Fruit fly (Drosophila melanogaster) whole organism, adult: ENCODE measurements around the gene BORCS5.

Experiments used
- CG11617 ChIP-seq: fragments of 200-800 bp; sonication (Bioruptor generic); optimal IDR thresholded peaks from 2 replicates; lab custom pipeline; 2017; ENCODE audit warnings: mild to moderate bottlenecking, missing biosample characterization, missing genetic modification reagents, missing genetic modification characterization
- CG12768 ChIP-seq: fragments of 200-800 bp; sonication (Bioruptor generic); optimal IDR thresholded peaks from 2 replicates; lab custom pipeline; 2017; ENCODE audit warnings: missing biosample characterization, missing genetic modification characterization, mild to moderate bottlenecking, moderate library complexity, missing genetic modification reagents
- CG14711 ChIP-seq: fragments of 200-800 bp; sonication (Bioruptor generic); optimal IDR thresholded peaks from 2 replicates; lab custom pipeline; 2018; ENCODE audit warnings: missing biosample characterization, mild to moderate bottlenecking, missing genetic modification characterization, moderate library complexity
- CG1620 ChIP-seq: fragments of 200-800 bp; sonication (Bioruptor generic); optimal IDR thresholded peaks from 2 replicates; lab custom pipeline; 2016; ENCODE audit warnings: missing biosample characterization, missing genetic modification characterization
- CG33017 ChIP-seq: fragments of 200-800 bp; sonication (Bioruptor generic); optimal IDR thresholded peaks from 2 replicates; lab custom pipeline; 2018; ENCODE audit warnings: missing biosample characterization, mild to moderate bottlenecking, missing genetic modification characterization, moderate library complexity
- CG5204 ChIP-seq: fragments of 200-800 bp; sonication (Bioruptor generic); optimal IDR thresholded peaks from 2 replicates; lab custom pipeline; 2016; ENCODE audit warnings: missing biosample characterization, missing genetic modification characterization
- CG7045 ChIP-seq: fragments of 200-800 bp; sonication (Bioruptor generic); optimal IDR thresholded peaks from 2 replicates; lab custom pipeline; 2017; ENCODE audit warnings: missing biosample characterization, mild to moderate bottlenecking, missing genetic modification characterization
- CG7101 ChIP-seq: fragments of 200-800 bp; sonication (Bioruptor generic); optimal IDR thresholded peaks from 2 replicates; lab custom pipeline; 2018; ENCODE audit warnings: missing biosample characterization, mild to moderate bottlenecking, missing genetic modification characterization, moderate library complexity
- Clk ChIP-seq: fragments of 200-800 bp; sonication (Bioruptor generic); optimal IDR thresholded peaks from 2 replicates; lab custom pipeline; 2017; ENCODE audit warnings: missing biosample characterization, missing genetic modification characterization
- Crg-1 ChIP-seq: fragments of 200-800 bp; sonication (Bioruptor generic); optimal IDR thresholded peaks from 2 replicates; lab custom pipeline; 2016; ENCODE audit warnings: missing biosample characterization, missing genetic modification characterization
- Hr96 ChIP-seq: fragments of 200-800 bp; sonication (Bioruptor generic); optimal IDR thresholded peaks from 2 replicates; lab custom pipeline; 2016; ENCODE audit warnings: missing biosample characterization, missing genetic modification characterization
- Mnt ChIP-seq: fragments of 200-800 bp; sonication (Bioruptor generic); optimal IDR thresholded peaks from 2 replicates; lab custom pipeline; 2016; ENCODE audit warnings: missing biosample characterization, mild to moderate bottlenecking, missing genetic modification characterization
- bab1 ChIP-seq: fragments of 200-800 bp; sonication (Bioruptor generic); optimal IDR thresholded peaks from 3 replicates; lab custom pipeline; 2019; ENCODE audit warnings: missing biosample characterization, mild to moderate bottlenecking, missing genetic modification characterization, moderate library complexity
- cic ChIP-seq: fragments of 200-800 bp; sonication (Bioruptor generic); optimal IDR thresholded peaks from 2 replicates; lab custom pipeline; 2017; ENCODE audit warnings: missing biosample characterization, mild to moderate bottlenecking, missing genetic modification characterization, moderate library complexity
- cnc ChIP-seq, 2 experiments: fragments of >200 bp; optimal IDR thresholded peaks; 2 replicates each; lab custom pipeline; 2017
- kay ChIP-seq: fragments of 200-800 bp; sonication (Bioruptor generic); peaks from one replicate; lab custom pipeline; 2016; ENCODE audit warnings: missing biosample characterization, missing genetic modification characterization, borderline replicate concordance
- ovo ChIP-seq: fragments of 200-800 bp; sonication (Bioruptor generic); optimal IDR thresholded peaks from 2 replicates; lab custom pipeline; 2016; ENCODE audit warnings: missing biosample characterization, missing genetic modification characterization
- pad ChIP-seq: fragments of 200-800 bp; sonication (Bioruptor generic); optimal IDR thresholded peaks from 3 replicates; lab custom pipeline; 2017; ENCODE audit warnings: missing biosample characterization, missing genetic modification characterization, mild to moderate bottlenecking, moderate library complexity, missing genetic modification reagents
- tj ChIP-seq: fragments of 200-800 bp; sonication (Bioruptor generic); optimal IDR thresholded peaks from 3 replicates; lab custom pipeline; 2017; ENCODE audit warnings: missing biosample characterization, mild to moderate bottlenecking, missing genetic modification characterization, moderate library complexity
- toe ChIP-seq: fragments of 200-800 bp; sonication (Bioruptor generic); optimal IDR thresholded peaks from 2 replicates; lab custom pipeline; 2016; ENCODE audit warnings: missing biosample characterization, missing genetic modification characterization

Gene BORCS5

dm6 chrX:11885356-11885755, 12.8 kb upstream of the BORCS5 start:
- TF ChIP-seq cic (GFP tag; lab: Kevin White, UChicago): no peak
- TF ChIP-seq CG5204 (GFP tag; lab: Kevin White, UChicago): no peak
- TF ChIP-seq Mnt (GFP tag; lab: Kevin White, UChicago): no peak
- TF ChIP-seq CG12768: no peak
- TF ChIP-seq tj: no peak
- no peak for TF ChIP-seq pad
- no peak for TF ChIP-seq CG33017 (tag; lab: Kevin White, UChicago)
- TF ChIP-seq CG7101: no peak
- TF ChIP-seq kay (GFP tag; lab: Kevin White, UChicago): no peak
- no peak for TF ChIP-seq toe (GFP tag; lab: Kevin White, UChicago)

DNA sequence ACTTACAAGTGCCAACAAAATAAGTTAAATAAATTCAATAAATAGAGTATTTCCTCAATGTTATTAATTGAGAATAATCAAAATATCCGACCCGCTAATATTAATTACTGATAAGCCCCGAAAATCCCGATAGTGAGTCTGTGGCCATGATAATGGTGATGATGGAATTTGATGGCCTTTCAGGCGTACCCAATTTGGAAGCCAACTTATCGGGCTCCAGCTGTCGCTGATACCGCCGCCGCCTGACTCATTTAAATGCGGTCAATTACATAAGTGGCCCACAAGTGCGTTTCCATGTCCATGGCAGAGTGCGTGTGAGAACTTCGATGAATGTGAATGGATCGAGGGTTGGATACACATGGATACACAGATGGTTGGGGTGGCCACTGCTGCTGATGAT, 11.6 kb upstream of the BORCS5 start:
- TF ChIP-seq pad (no peak), CG12768 (no peak), CG14711 (tag; lab: Kevin White, UChicago) (no peak)

DNA sequence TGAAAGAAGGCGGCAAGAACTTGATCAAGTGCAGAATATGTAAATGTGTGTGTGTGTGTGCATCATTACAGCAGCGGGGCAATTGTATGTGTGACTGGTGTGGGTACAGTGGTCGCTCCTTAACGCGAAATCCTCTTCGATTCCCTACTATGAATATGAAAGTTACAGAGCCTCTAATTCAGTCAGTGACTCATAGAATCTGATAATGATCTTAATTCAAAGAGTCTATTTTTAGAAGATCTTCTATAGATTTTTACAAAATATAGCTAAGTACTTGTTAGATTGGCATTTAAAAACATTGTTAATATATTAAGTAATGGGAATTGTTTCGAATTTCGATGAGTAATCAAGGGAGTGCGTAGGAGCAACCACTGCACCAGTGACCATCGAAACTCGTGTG, 9.9 kb upstream of the BORCS5 start:
- TF ChIP-seq kay (GFP tag; lab: Kevin White, UChicago) (no peak), pad (no peak), Clk (GFP tag; lab: Kevin White, UChicago) (no peak), CG1620 (GFP tag; lab: Kevin White, UChicago) (no peak), CG11617 (no peak), bab1 (GFP tag; lab: Kevin White, UChicago) (no peak), CG7045 (GFP tag; lab: Kevin White, UChicago) (no peak), Hr96 (GFP tag; lab: Kevin White, UChicago) (no peak), tj (no peak), CG14711 (tag; lab: Kevin White, UChicago) (no peak), cic (GFP tag; lab: Kevin White, UChicago) (no peak), Mnt (GFP tag; lab: Kevin White, UChicago) (no peak), CG5204 (GFP tag; lab: Kevin White, UChicago) (no peak), ovo (no peak), toe (GFP tag; lab: Kevin White, UChicago) (no peak), CG33017 (tag; lab: Kevin White, UChicago) (no peak), Crg-1 (GFP tag; lab: Kevin White, UChicago) (no peak), cnc (optimal IDR thresholded peaks at IDR 0.05; lab: Kevin White, UChicago) (no peak), CG7101 (no peak)

dm6 chrX:11881686-11882085, 9.1 kb upstream of the BORCS5 start:
- TF ChIP-seq cic (GFP tag; lab: Kevin White, UChicago): no peak
- no peak for TF ChIP-seq CG1620 (GFP tag; lab: Kevin White, UChicago)
- no peak for TF ChIP-seq CG11617
- no peak for TF ChIP-seq CG12768
- no peak for TF ChIP-seq bab1 (GFP tag; lab: Kevin White, UChicago)
- no peak for TF ChIP-seq toe (GFP tag; lab: Kevin White, UChicago)
- TF ChIP-seq kay (GFP tag; lab: Kevin White, UChicago): no peak
- no peak for TF ChIP-seq Clk (GFP tag; lab: Kevin White, UChicago)
- no peak for TF ChIP-seq Mnt (GFP tag; lab: Kevin White, UChicago)
- no peak for TF ChIP-seq CG7101
- TF ChIP-seq CG7045 (GFP tag; lab: Kevin White, UChicago): no peak
- TF ChIP-seq ovo: no peak
- TF ChIP-seq tj: no peak

DNA sequence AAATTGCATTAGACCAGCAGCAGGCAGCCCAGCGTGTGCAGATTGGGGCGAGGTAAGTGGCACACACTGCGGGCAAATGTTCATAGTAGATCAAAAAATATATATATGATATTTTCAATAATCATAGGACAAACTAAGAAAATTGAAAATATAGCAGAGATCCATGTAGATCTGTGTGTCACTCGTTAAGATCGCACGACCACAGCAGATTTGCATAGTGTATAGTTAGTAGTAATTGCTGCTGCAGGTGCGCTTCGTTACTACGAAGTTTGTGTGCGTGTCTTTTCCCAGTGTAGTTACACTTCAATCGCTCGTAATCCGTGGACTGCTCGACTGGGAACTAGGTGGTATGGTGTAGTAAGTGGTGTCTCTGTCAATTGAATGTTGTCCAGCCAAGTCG, 4.6 kb upstream of the BORCS5 start, which contains the start of gene CG10352:
Gene CG10352, minus strand, starts transcription at position 4 of the 400 bp plus-strand sequence.
- TF ChIP-seq CG7101 (peak; percentile 23), Mnt (GFP tag; lab: Kevin White, UChicago) (peak; percentile 30), CG11617 (peak; percentile 22), CG7045 (GFP tag; lab: Kevin White, UChicago) (no peak), tj (peak; percentile 20), CG1620 (GFP tag; lab: Kevin White, UChicago) (no peak), kay (GFP tag; lab: Kevin White, UChicago) (no peak), CG12768 (peak; percentile 31), pad (no peak)

DNA sequence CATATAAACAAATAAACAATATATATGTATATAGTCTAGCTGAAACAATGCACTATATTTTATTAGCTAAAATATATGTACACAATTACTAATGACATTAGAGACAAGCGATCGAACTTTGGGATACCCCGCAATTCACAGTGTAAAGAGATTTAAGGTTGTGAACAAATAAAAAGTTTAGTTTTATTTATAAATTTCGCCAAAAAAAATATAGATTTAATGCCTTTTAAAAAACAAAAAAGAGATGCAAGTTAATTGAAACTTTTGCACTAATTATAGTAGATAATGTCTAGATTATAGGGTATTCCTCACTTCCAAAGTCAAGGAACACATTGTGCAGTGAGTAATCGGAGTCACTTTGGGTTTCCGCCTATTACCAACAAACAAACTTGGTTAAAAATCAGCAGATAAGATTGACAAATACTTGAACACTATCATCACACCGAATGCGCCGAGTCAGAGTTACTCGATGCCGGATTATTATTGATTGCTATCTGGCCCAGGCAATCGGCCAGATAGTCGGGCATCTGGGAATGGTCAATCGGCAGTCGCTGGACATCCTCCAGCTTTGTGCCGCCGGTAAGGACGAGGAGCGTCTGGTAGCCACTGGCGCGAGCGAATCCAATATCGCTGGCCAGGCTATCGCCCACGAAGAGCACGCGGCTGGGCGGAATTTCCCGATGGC, 2.7 kb upstream of the BORCS5 start:
- TF ChIP-seq CG7101: peak; percentile 35
- peak; percentile 3 for TF ChIP-seq CG11617
- TF ChIP-seq cic (GFP tag; lab: Kevin White, UChicago): no peak

DNA sequence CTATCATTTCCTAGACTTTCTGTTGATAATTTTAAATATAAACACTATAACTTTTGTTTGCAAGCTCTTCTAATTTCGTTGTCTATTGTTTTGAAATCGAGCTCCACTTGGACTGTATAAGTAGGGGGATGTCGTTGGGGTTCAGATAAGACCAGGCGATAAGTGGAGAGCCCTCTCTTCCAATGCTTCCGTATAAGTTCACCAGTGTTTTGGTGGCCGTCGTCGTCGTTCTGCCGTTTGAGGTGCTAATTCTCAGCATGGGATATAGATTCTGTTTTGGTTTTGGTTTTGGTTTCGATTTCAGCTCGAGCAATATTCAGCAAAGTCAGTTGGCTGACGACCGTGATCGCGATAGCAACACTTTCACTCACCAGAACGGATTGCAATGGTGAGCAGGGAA, 537 bp upstream of the BORCS5 start, which contains the start of gene CG15739:
Gene CG15739, plus strand, starts transcription at position 204 of the 400 bp plus-strand sequence.
- no peak for TF ChIP-seq tj
- no peak for TF ChIP-seq CG33017 (tag; lab: Kevin White, UChicago)
- TF ChIP-seq kay (GFP tag; lab: Kevin White, UChicago): no peak
- TF ChIP-seq pad: peak; percentile 95
- no peak for TF ChIP-seq CG14711 (tag; lab: Kevin White, UChicago)
- no peak for TF ChIP-seq CG12768
- no peak for TF ChIP-seq CG11617
- TF ChIP-seq toe (GFP tag; lab: Kevin White, UChicago): no peak
- no peak for TF ChIP-seq CG5204 (GFP tag; lab: Kevin White, UChicago)
- TF ChIP-seq Hr96 (GFP tag; lab: Kevin White, UChicago): no peak
- peak; percentile 9 for TF ChIP-seq cic (GFP tag; lab: Kevin White, UChicago)
- no peak for TF ChIP-seq Clk (GFP tag; lab: Kevin White, UChicago)
- TF ChIP-seq CG7101: no peak
- TF ChIP-seq ovo: no peak
- TF ChIP-seq Mnt (GFP tag; lab: Kevin White, UChicago): peak; percentile 17
- no peak for TF ChIP-seq cnc (optimal IDR thresholded peaks at IDR 0.05; lab: Kevin White, UChicago)
- no peak for TF ChIP-seq Crg-1 (GFP tag; lab: Kevin White, UChicago)
- TF ChIP-seq CG1620 (GFP tag; lab: Kevin White, UChicago): no peak
